Fruit fly (Drosophila melanogaster): ENCODE measurements around the gene REPTOR.

REPTOR gene

dm6 chr3R:24586453-24586886, 3.8 kb upstream of the REPTOR start (continued):
- TF ChIP-seq CG8924 (tag; optimal IDR thresholded peaks at IDR 0.05) (peak; percentile 45), vnd (GFP tag; IDR thresholded peaks at IDR 0.05; ENCODE audit: partially characterized antibody) (no peak), ken (GFP tag; IDR thresholded peaks at IDR 0.05) (no peak), dati (GFP tag; IDR thresholded peaks at IDR 0.05) (no peak), h (optimal IDR thresholded peaks at IDR 0.05) (no peak), CG11504 (tag; optimal IDR thresholded peaks at IDR 0.05) (peak; percentile 30), knrl (GFP tag; IDR thresholded peaks at IDR 0.05; ENCODE audit: partially characterized antibody) (no peak), CG9797 (GFP tag; optimal IDR thresholded peaks at IDR 0.05) (peak; percentile 38), CG42726 (GFP tag; IDR thresholded peaks at IDR 0.05; ENCODE audit: partially characterized antibody) (no peak), phol (tag; optimal IDR thresholded peaks at IDR 0.05) (peak; percentile 43), exex (tag; optimal IDR thresholded peaks at IDR 0.05) (peak; percentile 32), cg (GFP tag; optimal IDR thresholded peaks at IDR 0.05) (peak; percentile 20), CG12744 (GFP tag; optimal IDR thresholded peaks at IDR 0.05) (peak; percentile 57), pros (GFP tag; optimal IDR thresholded peaks at IDR 0.05) (peak; percentile 94), Vsx1 (GFP tag; optimal IDR thresholded peaks at IDR 0.05) (no peak)

dm6 chr3R:24585042-24585698, 2.5 kb upstream of the REPTOR start, which contains the start of the genes CG13625 and mld:
CG13625 (minus strand) TSS chr3R:24585160.
mld (plus strand) TSS chr3R:24585653.
- TF ChIP-seq ind (GFP tag; optimal IDR thresholded peaks at IDR 0.05), result peak; percentile 13
- TF ChIP-seq CG10267 (tag; optimal IDR thresholded peaks at IDR 0.05), result peak; percentile 49
- peak; percentile 14 for TF ChIP-seq nerfin-1 (tag; optimal IDR thresholded peaks at IDR 0.05)
- peak; percentile 12 to 42 for TF ChIP-seq Pdp1 (GFP tag; optimal IDR thresholded peaks at IDR 0.05)
- peak; percentile 85 for TF ChIP-seq Dp (GFP tag; optimal IDR thresholded peaks at IDR 0.05)
- peak; percentile 37 for TF ChIP-seq Antp (GFP tag; optimal IDR thresholded peaks at IDR 0.05)
- TF ChIP-seq CG10209 (GFP tag; optimal IDR thresholded peaks at IDR 0.05), result no peak
- TF ChIP-seq CG9727 (GFP tag; optimal IDR thresholded peaks at IDR 0.05), result peak; percentile 6
- TF ChIP-seq CG14710 (tag; optimal IDR thresholded peaks at IDR 0.05), result peak; percentile 58
- no peak for TF ChIP-seq Hand (GFP tag; optimal IDR thresholded peaks at IDR 0.05)
- TF ChIP-seq CG2678 (tag; optimal IDR thresholded peaks at IDR 0.05), result peak; percentile 9
- TF ChIP-seq Awh (GFP tag; IDR thresholded peaks at IDR 0.05), result no peak
- TF ChIP-seq CG2116 (GFP tag; optimal IDR thresholded peaks at IDR 0.05), result peak; percentile 49
- no peak for TF ChIP-seq CG1792 (GFP tag; optimal IDR thresholded peaks at IDR 0.05)
- TF ChIP-seq odd (GFP tag; optimal IDR thresholded peaks at IDR 0.05), result no peak
- peak; percentile 18 for TF ChIP-seq chn (GFP tag; optimal IDR thresholded peaks at IDR 0.05)
- peak; percentile 80 for TF ChIP-seq gfzf (GFP tag; optimal IDR thresholded peaks at IDR 0.05)
- peak; percentile 80 for TF ChIP-seq Sin3A (optimal IDR thresholded peaks at IDR 0.05)
- TF ChIP-seq CG4617 (GFP tag; optimal IDR thresholded peaks at IDR 0.05; ENCODE audit: borderline replicate concordance), result peak; percentile 32
- peak; percentile 97 for TF ChIP-seq sqz (GFP tag; optimal IDR thresholded peaks at IDR 0.05)
- TF ChIP-seq kah (GFP tag; optimal IDR thresholded peaks at IDR 0.05), result peak; percentile 16
- no peak for TF ChIP-seq CG14441 (GFP tag; IDR thresholded peaks at IDR 0.05)
- no peak for TF ChIP-seq nerfin-2 (GFP tag; IDR thresholded peaks at IDR 0.05; ENCODE audit: partially characterized antibody)
- TF ChIP-seq CG18764 (GFP tag; optimal IDR thresholded peaks at IDR 0.05), result peak; percentile 3
- peak; percentile 73 for TF ChIP-seq Sry-δ (GFP tag; optimal IDR thresholded peaks at IDR 0.05)
- peak; percentile 36 for TF ChIP-seq hkb (optimal IDR thresholded peaks at IDR 0.05)
- TF ChIP-seq hkb (GFP tag; IDR thresholded peaks at IDR 0.05), result no peak
- no peak for TF ChIP-seq CG4360 (GFP tag; IDR thresholded peaks at IDR 0.05)
- peak; percentile 36 for TF ChIP-seq NfI (GFP tag; optimal IDR thresholded peaks at IDR 0.05)
- no peak for TF ChIP-seq CG32532 (GFP tag; IDR thresholded peaks at IDR 0.05)
- TF ChIP-seq CG2120 (GFP tag; optimal IDR thresholded peaks at IDR 0.05), result peak; percentile 27
- TF ChIP-seq CG15514 (GFP tag; optimal IDR thresholded peaks at IDR 0.05), result peak; percentile 12
- peak; percentile 28 for TF ChIP-seq MESR4 (GFP tag; optimal IDR thresholded peaks at IDR 0.05)
- peak; percentile 2 for TF ChIP-seq CG18262 (tag; optimal IDR thresholded peaks at IDR 0.05)
